Fruit fly (Drosophila melanogaster) whole organism, adult: ENCODE data around the gene CG12170.

ENCODE experiments used
- CG11617 ChIP-seq: fragments of 200-800 bp; sonication (Bioruptor generic); optimal IDR thresholded peaks from 2 replicates; lab custom pipeline; 2017; ENCODE audit warnings: mild to moderate bottlenecking, missing biosample characterization, missing genetic modification reagents, missing genetic modification characterization
- CG12768 ChIP-seq: fragments of 200-800 bp; sonication (Bioruptor generic); optimal IDR thresholded peaks from 2 replicates; lab custom pipeline; 2017; ENCODE audit warnings: missing biosample characterization, missing genetic modification characterization, mild to moderate bottlenecking, moderate library complexity, missing genetic modification reagents
- CG14711 ChIP-seq: fragments of 200-800 bp; sonication (Bioruptor generic); optimal IDR thresholded peaks from 2 replicates; lab custom pipeline; 2018; ENCODE audit warnings: missing biosample characterization, mild to moderate bottlenecking, missing genetic modification characterization, moderate library complexity
- CG1620 ChIP-seq: fragments of 200-800 bp; sonication (Bioruptor generic); optimal IDR thresholded peaks from 2 replicates; lab custom pipeline; 2016; ENCODE audit warnings: missing biosample characterization, missing genetic modification characterization
- CG33017 ChIP-seq: fragments of 200-800 bp; sonication (Bioruptor generic); optimal IDR thresholded peaks from 2 replicates; lab custom pipeline; 2018; ENCODE audit warnings: missing biosample characterization, mild to moderate bottlenecking, missing genetic modification characterization, moderate library complexity
- CG5204 ChIP-seq: fragments of 200-800 bp; sonication (Bioruptor generic); optimal IDR thresholded peaks from 2 replicates; lab custom pipeline; 2016; ENCODE audit warnings: missing biosample characterization, missing genetic modification characterization
- CG7045 ChIP-seq: fragments of 200-800 bp; sonication (Bioruptor generic); optimal IDR thresholded peaks from 2 replicates; lab custom pipeline; 2017; ENCODE audit warnings: missing biosample characterization, mild to moderate bottlenecking, missing genetic modification characterization
- CG7101 ChIP-seq: fragments of 200-800 bp; sonication (Bioruptor generic); optimal IDR thresholded peaks from 2 replicates; lab custom pipeline; 2018; ENCODE audit warnings: missing biosample characterization, mild to moderate bottlenecking, missing genetic modification characterization, moderate library complexity
- Clk ChIP-seq: fragments of 200-800 bp; sonication (Bioruptor generic); optimal IDR thresholded peaks from 2 replicates; lab custom pipeline; 2017; ENCODE audit warnings: missing biosample characterization, missing genetic modification characterization
- Crg-1 ChIP-seq: fragments of 200-800 bp; sonication (Bioruptor generic); optimal IDR thresholded peaks from 2 replicates; lab custom pipeline; 2016; ENCODE audit warnings: missing biosample characterization, missing genetic modification characterization
- Hr96 ChIP-seq: fragments of 200-800 bp; sonication (Bioruptor generic); optimal IDR thresholded peaks from 2 replicates; lab custom pipeline; 2016; ENCODE audit warnings: missing biosample characterization, missing genetic modification characterization
- Mnt ChIP-seq: fragments of 200-800 bp; sonication (Bioruptor generic); optimal IDR thresholded peaks from 2 replicates; lab custom pipeline; 2016; ENCODE audit warnings: missing biosample characterization, mild to moderate bottlenecking, missing genetic modification characterization
- bab1 ChIP-seq: fragments of 200-800 bp; sonication (Bioruptor generic); optimal IDR thresholded peaks from 3 replicates; lab custom pipeline; 2019; ENCODE audit warnings: missing biosample characterization, mild to moderate bottlenecking, missing genetic modification characterization, moderate library complexity
- cic ChIP-seq: fragments of 200-800 bp; sonication (Bioruptor generic); optimal IDR thresholded peaks from 2 replicates; lab custom pipeline; 2017; ENCODE audit warnings: missing biosample characterization, mild to moderate bottlenecking, missing genetic modification characterization, moderate library complexity
- cnc ChIP-seq, 2 experiments: fragments of >200 bp; optimal IDR thresholded peaks; 2 replicates each; lab custom pipeline; 2017
- kay ChIP-seq: fragments of 200-800 bp; sonication (Bioruptor generic); peaks from one replicate; lab custom pipeline; 2016; ENCODE audit warnings: missing biosample characterization, missing genetic modification characterization, borderline replicate concordance
- ovo ChIP-seq: fragments of 200-800 bp; sonication (Bioruptor generic); optimal IDR thresholded peaks from 2 replicates; lab custom pipeline; 2016; ENCODE audit warnings: missing biosample characterization, missing genetic modification characterization
- pad ChIP-seq: fragments of 200-800 bp; sonication (Bioruptor generic); optimal IDR thresholded peaks from 3 replicates; lab custom pipeline; 2017; ENCODE audit warnings: missing biosample characterization, missing genetic modification characterization, mild to moderate bottlenecking, moderate library complexity, missing genetic modification reagents
- tj ChIP-seq: fragments of 200-800 bp; sonication (Bioruptor generic); optimal IDR thresholded peaks from 3 replicates; lab custom pipeline; 2017; ENCODE audit warnings: missing biosample characterization, mild to moderate bottlenecking, missing genetic modification characterization, moderate library complexity
- toe ChIP-seq: fragments of 200-800 bp; sonication (Bioruptor generic); optimal IDR thresholded peaks from 2 replicates; lab custom pipeline; 2016; ENCODE audit warnings: missing biosample characterization, missing genetic modification characterization

The CG12170 gene

DNA sequence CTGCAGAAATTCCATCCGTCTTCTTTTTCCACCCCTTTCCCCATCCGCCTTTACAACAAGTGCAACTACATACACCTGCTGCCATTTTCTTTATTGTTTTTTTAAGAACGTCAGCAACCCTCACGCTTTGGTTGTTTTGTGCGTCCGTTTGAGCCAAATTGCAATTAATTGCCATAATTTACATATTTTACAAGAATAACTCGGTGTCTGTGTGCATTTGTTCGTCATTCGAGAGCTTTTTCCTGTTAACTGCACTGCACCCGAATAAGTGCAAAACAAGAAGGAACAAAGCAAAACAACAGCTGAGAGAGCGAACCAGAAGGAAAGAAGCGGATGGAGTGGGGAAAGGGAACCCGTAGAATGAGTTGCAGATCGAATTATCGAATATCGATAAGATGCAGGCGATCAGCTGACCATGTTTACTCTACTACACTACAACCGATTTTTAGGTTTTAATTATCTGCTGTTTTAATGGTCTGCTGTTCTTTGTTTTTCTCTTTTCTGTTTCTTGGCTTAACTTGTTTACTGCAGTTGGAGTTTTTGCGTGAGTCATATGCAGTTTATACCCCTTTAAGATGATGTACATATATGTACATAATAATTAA lies 33.7 kb downstream of the CG12170 start:
- TF ChIP-seq CG12768 (GFP tag; lab: Kevin White, UChicago) (no peak), CG5204 (GFP tag; lab: Kevin White, UChicago) (no peak), tj (GFP tag; lab: Kevin White, UChicago) (peak; percentile 65), Crg-1 (GFP tag; lab: Kevin White, UChicago) (no peak), kay (GFP tag; lab: Kevin White, UChicago) (peak; percentile 64), Mnt (GFP tag; lab: Kevin White, UChicago) (no peak), Clk (no peak), cnc (optimal IDR thresholded peaks at IDR 0.05; lab: Kevin White, UChicago) (peak; percentile 20 to 54), toe (no peak), CG14711 (tag; lab: Kevin White, UChicago) (no peak), CG11617 (GFP tag; lab: Kevin White, UChicago) (peak; percentile 0), bab1 (GFP tag; lab: Kevin White, UChicago) (no peak), CG1620 (GFP tag; lab: Kevin White, UChicago) (no peak), pad (GFP tag; lab: Kevin White, UChicago) (peak; percentile 72), cic (no peak), CG7101 (tag; lab: Kevin White, UChicago) (no peak)

DNA sequence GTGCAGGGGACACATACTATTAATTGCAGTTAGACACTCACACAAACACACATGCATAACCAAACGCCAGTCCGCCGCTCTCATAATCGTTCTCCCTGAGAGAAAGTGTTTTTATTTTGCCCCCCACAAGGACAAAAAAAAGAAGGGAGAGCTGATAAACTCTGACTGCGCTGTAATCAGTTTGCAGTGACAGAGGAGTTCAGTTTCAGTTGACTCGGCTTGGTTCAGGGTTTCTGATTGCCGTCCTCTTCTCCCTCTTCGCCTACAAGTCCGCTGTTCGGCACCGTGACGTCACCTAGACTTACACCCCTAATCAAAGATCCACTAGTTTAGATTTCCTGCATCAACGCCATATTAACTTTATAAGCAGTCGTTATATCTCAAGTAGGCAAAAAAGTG lies 34.2 kb downstream of the CG12170 start:
- peak; percentile 63 for TF ChIP-seq tj (GFP tag; lab: Kevin White, UChicago)
- no peak for TF ChIP-seq cnc (optimal IDR thresholded peaks at IDR 0.05; lab: Kevin White, UChicago)
- TF ChIP-seq CG14711 (tag; lab: Kevin White, UChicago): no peak
- TF ChIP-seq kay (GFP tag; lab: Kevin White, UChicago): peak; percentile 14
- peak; percentile 25 for TF ChIP-seq cic
- no peak for TF ChIP-seq toe
- no peak for TF ChIP-seq CG1620 (GFP tag; lab: Kevin White, UChicago)
- TF ChIP-seq Clk: no peak
- no peak for TF ChIP-seq CG11617 (GFP tag; lab: Kevin White, UChicago)
- TF ChIP-seq Crg-1 (GFP tag; lab: Kevin White, UChicago): no peak
- no peak for TF ChIP-seq Mnt (GFP tag; lab: Kevin White, UChicago)
- TF ChIP-seq ovo (GFP tag; lab: Kevin White, UChicago): no peak
- TF ChIP-seq bab1 (GFP tag; lab: Kevin White, UChicago): no peak
- TF ChIP-seq CG33017: no peak
- TF ChIP-seq CG7101 (tag; lab: Kevin White, UChicago): no peak
- no peak for TF ChIP-seq pad (GFP tag; lab: Kevin White, UChicago)
- no peak for TF ChIP-seq Hr96 (GFP tag; lab: Kevin White, UChicago)
- no peak for TF ChIP-seq CG5204 (GFP tag; lab: Kevin White, UChicago)
- no peak for TF ChIP-seq CG7045
- TF ChIP-seq CG12768 (GFP tag; lab: Kevin White, UChicago): peak; percentile 24

DNA sequence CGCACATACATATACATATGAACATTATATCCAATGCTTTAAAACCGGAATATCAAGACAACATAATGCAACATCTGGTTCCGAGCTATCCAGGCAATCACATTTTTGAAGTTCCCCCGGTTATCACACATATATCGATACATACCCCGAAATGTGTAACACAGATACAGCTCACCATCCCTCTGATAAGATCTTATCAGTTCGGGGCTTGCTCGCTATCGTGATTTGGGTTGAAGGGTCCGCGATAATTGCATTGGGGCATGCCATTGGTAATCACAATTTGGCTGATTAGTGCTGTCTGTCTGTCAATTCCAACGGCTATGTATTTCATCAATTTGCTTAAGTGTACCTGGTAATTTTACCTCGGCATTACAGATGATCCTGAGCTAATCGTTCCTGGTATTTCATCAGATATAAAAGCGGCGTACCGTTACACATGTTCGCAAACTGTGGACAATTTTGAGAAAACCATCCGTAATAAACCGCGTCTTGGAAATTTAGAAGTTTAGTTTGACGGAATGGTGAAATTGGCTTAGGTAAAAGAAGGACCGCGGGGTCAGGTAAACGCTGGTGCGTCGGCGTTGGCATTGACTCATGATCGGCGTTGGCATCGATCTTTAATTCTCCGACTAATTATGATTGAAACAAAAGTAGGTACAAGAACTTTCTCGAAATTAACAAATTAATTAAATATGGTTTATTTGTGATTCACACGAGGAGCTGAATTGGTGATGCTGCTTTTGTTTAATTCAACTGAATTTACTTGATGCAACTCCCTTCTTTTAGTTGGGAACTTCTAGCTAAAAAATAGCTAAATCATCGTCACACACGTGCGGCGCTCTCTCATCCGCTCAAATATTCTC lies 35.0 kb downstream of the CG12170 start:
- TF ChIP-seq CG11617 (GFP tag; lab: Kevin White, UChicago) (no peak), tj (GFP tag; lab: Kevin White, UChicago) (no peak), CG12768 (GFP tag; lab: Kevin White, UChicago) (no peak), Hr96 (GFP tag; lab: Kevin White, UChicago) (no peak), ovo (GFP tag; lab: Kevin White, UChicago) (no peak), bab1 (GFP tag; lab: Kevin White, UChicago) (no peak), CG5204 (GFP tag; lab: Kevin White, UChicago) (no peak), CG7045 (no peak), cic (no peak), CG14711 (tag; lab: Kevin White, UChicago) (no peak), Mnt (GFP tag; lab: Kevin White, UChicago) (no peak), Clk (no peak)

DNA sequence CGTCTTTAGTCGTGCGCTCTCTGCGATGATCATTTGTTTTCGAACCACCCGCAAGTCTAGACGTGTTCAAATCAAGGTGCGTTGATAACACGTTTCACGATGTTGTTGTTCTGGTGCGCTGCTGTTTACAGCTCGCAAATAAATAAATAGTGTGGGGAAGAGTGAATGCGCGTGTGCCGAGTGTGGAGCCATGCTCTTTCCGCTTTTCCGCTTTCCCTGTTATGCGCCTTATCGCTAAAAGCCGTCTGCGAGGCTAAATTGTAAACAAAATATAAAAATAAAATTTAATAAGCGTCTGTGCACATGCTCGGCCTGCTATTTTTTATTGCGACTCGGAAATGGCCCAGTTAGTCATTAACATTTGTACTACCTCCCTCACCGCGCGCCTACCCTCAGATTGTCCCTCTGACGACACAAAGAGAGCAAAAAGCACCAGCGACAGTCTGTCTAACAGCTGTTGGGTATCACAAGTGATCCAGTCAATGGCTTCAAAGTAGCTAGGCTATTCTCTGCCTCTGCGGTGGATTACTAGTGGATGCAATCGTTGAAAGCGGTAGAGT lies 35.7 kb downstream of the CG12170 start:
- TF ChIP-seq CG14711 (tag; lab: Kevin White, UChicago) (peak; percentile 49), tj (GFP tag; lab: Kevin White, UChicago) (peak; percentile 47), CG7045 (peak; percentile 66), cnc (optimal IDR thresholded peaks at IDR 0.05; lab: Kevin White, UChicago) (no peak), pad (GFP tag; lab: Kevin White, UChicago) (peak; percentile 50), CG11617 (GFP tag; lab: Kevin White, UChicago) (peak; percentile 69), Crg-1 (GFP tag; lab: Kevin White, UChicago) (peak; percentile 69), kay (GFP tag; lab: Kevin White, UChicago) (peak; percentile 99), cic (peak; percentile 96), CG33017 (peak; percentile 56), Hr96 (GFP tag; lab: Kevin White, UChicago) (peak; percentile 33), CG5204 (GFP tag; lab: Kevin White, UChicago) (no peak), toe (no peak), CG1620 (GFP tag; lab: Kevin White, UChicago) (no peak), Clk (peak; percentile 24), CG12768 (GFP tag; lab: Kevin White, UChicago) (peak; percentile 49), bab1 (GFP tag; lab: Kevin White, UChicago) (peak; percentile 67), ovo (GFP tag; lab: Kevin White, UChicago) (peak; percentile 72), Mnt (GFP tag; lab: Kevin White, UChicago) (peak; percentile 98), CG7101 (tag; lab: Kevin White, UChicago) (peak; percentile 67)
